Worm (Caenorhabditis elegans) whole organism, L2 larva: Measurements from ENCODE around the gene ptr-19.

Experiments used
- F13H6.1 ChIP-seq: sonication (generic microtip); optimal IDR thresholded peaks from 2 replicates; lab custom pipeline; 2016; ENCODE audit warnings: missing genetic modification characterization, missing compliant biosample characterization
- R02D3.7 ChIP-seq: fragments of 150-350 bp; optimal IDR thresholded peaks from 2 replicates; lab custom pipeline; 2014; ENCODE audit warnings: missing biosample characterization, missing genetic modification characterization
- ZK546.5 ChIP-seq: sonication (generic microtip); optimal IDR thresholded peaks from 2 replicates; lab custom pipeline; 2017; ENCODE audit warnings: missing biosample characterization, missing genetic modification characterization
- alr-1 ChIP-seq: fragments of 150-350 bp; optimal IDR thresholded peaks from 2 replicates; lab custom pipeline; 2014; ENCODE audit warnings: missing biosample characterization, missing genetic modification characterization
- aly-2 ChIP-seq: fragments of 150-350 bp; optimal IDR thresholded peaks from 2 replicates; lab custom pipeline; 2014; ENCODE audit warnings: missing biosample characterization, missing genetic modification characterization
- ama-1 ChIP-seq: fragments of 150-350 bp; optimal IDR thresholded peaks from 2 replicates; lab custom pipeline; 2018; ENCODE audit warnings: inconsistent platforms
- blmp-1 ChIP-seq: sonication (generic microtip); optimal IDR thresholded peaks from 2 replicates; lab custom pipeline; 2017; ENCODE audit warnings: missing genetic modification characterization, mild to moderate bottlenecking, missing compliant biosample characterization, antibody characterized with exemption, moderate library complexity; ENCODE audit not compliant: insufficient read depth
- crh-2 ChIP-seq: sonication (generic microtip); optimal IDR thresholded peaks from 2 replicates; lab custom pipeline; 2017; ENCODE audit warnings: missing biosample characterization, missing genetic modification characterization
- dmd-4 ChIP-seq: sonication (generic microtip); optimal IDR thresholded peaks from 2 replicates; lab custom pipeline; 2017; ENCODE audit warnings: missing biosample characterization, missing genetic modification characterization
- egl-27 ChIP-seq: sonication (generic microtip); optimal IDR thresholded peaks from 3 replicates; lab custom pipeline; 2017; ENCODE audit warnings: missing biosample characterization, missing genetic modification reagents, missing genetic modification characterization
- fos-1 ChIP-seq: fragments of 150-350 bp; optimal IDR thresholded peaks from 2 replicates; lab custom pipeline; 2014; ENCODE audit warnings: missing biosample characterization, missing genetic modification characterization
- lin-13 ChIP-seq: fragments of 150-350 bp; optimal IDR thresholded peaks from 2 replicates; lab custom pipeline; 2014; ENCODE audit warnings: missing biosample characterization, missing genetic modification reagents, missing genetic modification characterization
- lin-39 ChIP-seq: fragments of 150-350 bp; optimal IDR thresholded peaks from 2 replicates; lab custom pipeline; 2014; ENCODE audit warnings: missing biosample characterization, missing genetic modification reagents, missing genetic modification characterization
- lsy-2 ChIP-seq, 2 experiments: fragments of 150-350 bp in 1 of 2; sonication (generic microtip) in 1 of 2; optimal IDR thresholded peaks; 2 replicates each; lab custom pipeline; 2014 to 2017; ENCODE audit warnings: missing biosample characterization in 2 of 2, missing genetic modification characterization in 2 of 2
- mab-5 ChIP-seq: fragments of 150-350 bp; optimal IDR thresholded peaks from 2 replicates; lab custom pipeline; 2014; ENCODE audit warnings: missing biosample characterization, missing genetic modification characterization
- mbf-1 ChIP-seq: sonication (generic microtip); optimal IDR thresholded peaks from 2 replicates; lab custom pipeline; 2017; ENCODE audit warnings: missing biosample characterization, missing genetic modification characterization
- nhr-10 ChIP-seq: sonication (generic microtip); optimal IDR thresholded peaks from 2 replicates; lab custom pipeline; 2017; ENCODE audit warnings: missing biosample characterization, missing genetic modification characterization
- nhr-11 ChIP-seq: fragments of 150-350 bp; optimal IDR thresholded peaks from 2 replicates; lab custom pipeline; 2014; ENCODE audit warnings: missing biosample characterization, missing genetic modification characterization
- nhr-12 ChIP-seq: fragments of 150-350 bp; optimal IDR thresholded peaks from 2 replicates; lab custom pipeline; 2014; ENCODE audit warnings: missing biosample characterization, missing genetic modification characterization
- nhr-129 ChIP-seq: fragments of 150-350 bp; optimal IDR thresholded peaks from 2 replicates; lab custom pipeline; 2014; ENCODE audit warnings: missing biosample characterization, missing genetic modification characterization
- nhr-21 ChIP-seq: fragments of 150-350 bp; optimal IDR thresholded peaks from 2 replicates; lab custom pipeline; 2014; ENCODE audit warnings: missing biosample characterization, missing genetic modification characterization
- nhr-23 ChIP-seq: fragments of 150-350 bp; optimal IDR thresholded peaks from 2 replicates; lab custom pipeline; 2014; ENCODE audit warnings: missing biosample characterization, missing genetic modification reagents, missing genetic modification characterization
- nhr-237 ChIP-seq: fragments of 150-350 bp; optimal IDR thresholded peaks from 2 replicates; lab custom pipeline; 2014; ENCODE audit warnings: missing biosample characterization, missing genetic modification characterization
- nhr-25 ChIP-seq: fragments of 150-350 bp; sonication (generic microtip); optimal IDR thresholded peaks from 3 replicates; lab custom pipeline; 2014; ENCODE audit warnings: missing biosample characterization, missing genetic modification characterization
- nhr-6 ChIP-seq: fragments of 150-350 bp; optimal IDR thresholded peaks from 2 replicates; lab custom pipeline; 2014; ENCODE audit warnings: missing biosample characterization, missing genetic modification characterization
- nhr-77 ChIP-seq: fragments of 150-350 bp; optimal IDR thresholded peaks from 2 replicates; lab custom pipeline; 2014; ENCODE audit warnings: missing biosample characterization, missing genetic modification characterization
- sma-3 ChIP-seq: sonication (generic microtip); optimal IDR thresholded peaks from 2 replicates; lab custom pipeline; 2016; ENCODE audit warnings: missing genetic modification reagents, missing genetic modification characterization, missing compliant biosample characterization
- snpc-4 ChIP-seq: fragments of 150-350 bp; optimal IDR thresholded peaks from 2 replicates; lab custom pipeline; 2014; ENCODE audit warnings: missing biosample characterization, missing genetic modification characterization
- unc-55 ChIP-seq: fragments of 150-350 bp; sonication (generic microtip); optimal IDR thresholded peaks from 3 replicates; lab custom pipeline; 2014; ENCODE audit warnings: missing biosample characterization, missing genetic modification reagents, missing genetic modification characterization
- unc-62 ChIP-seq: fragments of 150-350 bp; optimal IDR thresholded peaks from 2 replicates; lab custom pipeline; 2014; ENCODE audit warnings: missing biosample characterization, missing genetic modification reagents, missing genetic modification characterization
- zag-1 ChIP-seq: fragments of 150-350 bp; optimal IDR thresholded peaks from 2 replicates; lab custom pipeline; 2014; ENCODE audit warnings: missing biosample characterization, missing genetic modification characterization
- ztf-1 ChIP-seq: fragments of 200-800 bp; sonication (Bioruptor generic); conservative IDR thresholded peaks from 2 replicates; pipeline ENCODE4 v1.3.6; 2022; ENCODE audit warnings: missing genetic modification characterization, missing compliant biosample characterization
- ztf-11 ChIP-seq: sonication (generic microtip); optimal IDR thresholded peaks from 2 replicates; lab custom pipeline; 2017; ENCODE audit warnings: missing biosample characterization, missing genetic modification characterization
- ztf-4 ChIP-seq: fragments of 150-350 bp; optimal IDR thresholded peaks from 2 replicates; lab custom pipeline; 2014; ENCODE audit warnings: missing biosample characterization, missing genetic modification characterization

The ptr-19 gene

ce11 chrIII:10807956-10808355 lies 26.3 kb downstream of the ptr-19 start (continued):
- TF ChIP-seq nhr-10: no peak
- TF ChIP-seq ama-1: no peak
- no peak for TF ChIP-seq nhr-25 (tag; lab: Kevin White, UChicago)
- TF ChIP-seq ZK546.5 (tag; lab: Kevin White, UChicago): no peak
- peak; percentile 51 for TF ChIP-seq nhr-129 (tag; lab: Kevin White, UChicago)
- TF ChIP-seq nhr-23: no peak
- TF ChIP-seq unc-62 (GFP tag; lab: Kevin White, UChicago): no peak
- no peak for TF ChIP-seq R02D3.7 (tag; lab: Kevin White, UChicago)
- no peak for TF ChIP-seq nhr-21
- no peak for TF ChIP-seq lin-39 (tag; lab: Kevin White, UChicago)

- no peak for TF ChIP-seq snpc-4 (tag; lab: Kevin White, UChicago)
- TF ChIP-seq mab-5: no peak
- no peak for TF ChIP-seq egl-27 (tag; lab: Kevin White, UChicago)
- TF ChIP-seq fos-1 (tag; lab: Kevin White, UChicago): no peak
- TF ChIP-seq ztf-11: no peak
- TF ChIP-seq nhr-237: no peak
- no peak for TF ChIP-seq ama-1
- no peak for TF ChIP-seq lin-13 (GFP tag; lab: Kevin White, UChicago)
- no peak for TF ChIP-seq dmd-4
- TF ChIP-seq nhr-6 (tag; lab: Kevin White, UChicago): no peak
Observed at ce11 chrIII:10808802-10809201, 27.1 kb downstream of the ptr-19 start.

ce11 chrIII:10809568-10809967 lies 27.9 kb downstream of the ptr-19 start:
- no peak for TF ChIP-seq nhr-77 (tag; lab: Kevin White, UChicago)
- no peak for TF ChIP-seq nhr-10
- no peak for TF ChIP-seq alr-1 (tag; lab: Kevin White, UChicago)
- TF ChIP-seq lsy-2 (tag; optimal IDR thresholded peaks at IDR 0.05; lab: Kevin White, UChicago): no peak
- TF ChIP-seq lin-39 (tag; lab: Kevin White, UChicago): no peak
- TF ChIP-seq crh-2: no peak
- TF ChIP-seq egl-27 (tag; lab: Kevin White, UChicago): no peak
- TF ChIP-seq blmp-1 (tag; lab: Kevin White, UChicago): no peak
- TF ChIP-seq nhr-21: no peak
- TF ChIP-seq unc-62 (GFP tag; lab: Kevin White, UChicago): no peak
- TF ChIP-seq fos-1 (tag; lab: Kevin White, UChicago): no peak
- TF ChIP-seq unc-55 (GFP tag; lab: Kevin White, UChicago): no peak
- TF ChIP-seq, all 48 proteins: peak for 0

- TF ChIP-seq nhr-23 (no peak), nhr-25 (tag; lab: Kevin White, UChicago) (no peak), lin-39 (tag; lab: Kevin White, UChicago) (no peak), sma-3 (GFP tag; lab: Kevin White, UChicago) (no peak), nhr-12 (tag; lab: Kevin White, UChicago) (no peak), aly-2 (no peak), nhr-237 (no peak), ztf-4 (tag; lab: Kevin White, UChicago) (no peak), ztf-1 (GFP tag; lab: Robert Waterston, UW) (no peak), nhr-129 (tag; lab: Kevin White, UChicago) (no peak)
Observed at ce11 chrIII:10810483-10810836, 28.8 kb downstream of the ptr-19 start.

- peak; percentile 22 for TF ChIP-seq F13H6.1 (tag; lab: Kevin White, UChicago)
- TF ChIP-seq nhr-11: no peak
- peak; percentile 33 for TF ChIP-seq nhr-129 (tag; lab: Kevin White, UChicago)
- no peak for TF ChIP-seq zag-1 (tag; lab: Kevin White, UChicago)
- TF ChIP-seq ama-1: peak; percentile 29
- no peak for TF ChIP-seq mbf-1 (tag; lab: Kevin White, UChicago)
- TF ChIP-seq egl-27 (tag; lab: Kevin White, UChicago): no peak
- peak in 1 of 2 experiments; percentile 36 for TF ChIP-seq lsy-2 (tag; optimal IDR thresholded peaks at IDR 0.05; lab: Kevin White, UChicago)
Observed at ce11 chrIII:10810837-10811814, 29.5 kb downstream of the ptr-19 start.
